Fruit fly (Drosophila melanogaster) whole organism, wandering third instar larva: ENCODE data around the gene CG31751.

Experiments
- Hnf4 ChIP-seq: fragments of 200-800 bp; sonication (Bioruptor generic); optimal IDR thresholded peaks from 2 replicates; lab custom pipeline; 2016; ENCODE audit warnings: missing biosample characterization, mild to moderate bottlenecking, missing genetic modification characterization
- Jra ChIP-seq: sonication (Bioruptor generic); optimal IDR thresholded peaks from 2 replicates; lab custom pipeline; 2016; ENCODE audit warnings: missing biosample characterization, missing genetic modification characterization
- br ChIP-seq: fragments of 200-800 bp; sonication (Bioruptor generic); optimal IDR thresholded peaks from 2 replicates; lab custom pipeline; 2016; ENCODE audit warnings: missing biosample characterization, missing genetic modification characterization
- fru ChIP-seq: fragments of 200-800 bp; sonication (Bioruptor generic); optimal IDR thresholded peaks from 3 replicates; lab custom pipeline; 2016; ENCODE audit warnings: missing biosample characterization, mild to moderate bottlenecking, missing genetic modification characterization
- pan ChIP-seq: fragments of >200 bp; optimal IDR thresholded peaks from 2 replicates; lab custom pipeline; 2017

dm6 chr2L:18713686-18714085, 36.7 kb downstream of the CG31751 start, which contains the start of gene Irk3:
- TF ChIP-seq pan (no peak), fru (no peak), br (no peak), Hnf4 (GFP tag; lab: Kevin White, UChicago) (no peak), Jra (no peak)
